Fruit fly (Drosophila melanogaster): ENCODE measurements around the gene CG6726.

dm6 chr3R:23120933-23121332 is 29.4 kb downstream of the CG6726 start:
- TF ChIP-seq ey (GFP tag; optimal IDR thresholded peaks at IDR 0.05), result no peak
- TF ChIP-seq Hr78 (GFP tag; optimal IDR thresholded peaks at IDR 0.05), result no peak
- no peak for TF ChIP-seq jim (GFP tag; optimal IDR thresholded peaks at IDR 0.05)
- TF ChIP-seq usp (GFP tag; optimal IDR thresholded peaks at IDR 0.05), result no peak
- TF ChIP-seq lola (GFP tag; optimal IDR thresholded peaks at IDR 0.05), result no peak
- no peak for TF ChIP-seq pan (optimal IDR thresholded peaks at IDR 0.05)

Data from whole organism, wandering third instar larva.